Worm (Caenorhabditis elegans) whole organism, L1 larva: ENCODE data around the gene F57B1.6.

Source experiments
- C04F5.9 ChIP-seq: sonication (generic microtip); optimal IDR thresholded peaks from 2 replicates; lab custom pipeline; 2016; ENCODE audit warnings: missing genetic modification characterization, missing compliant biosample characterization
- mdl-1 ChIP-seq, 2 experiments: fragments of 150-350 bp; optimal IDR thresholded peaks; 2 replicates each; lab custom pipeline; 2014 to 2017; ENCODE audit warnings: missing biosample characterization in 2 of 2, missing genetic modification characterization in 2 of 2, inconsistent platforms in 1 of 2

DNA sequence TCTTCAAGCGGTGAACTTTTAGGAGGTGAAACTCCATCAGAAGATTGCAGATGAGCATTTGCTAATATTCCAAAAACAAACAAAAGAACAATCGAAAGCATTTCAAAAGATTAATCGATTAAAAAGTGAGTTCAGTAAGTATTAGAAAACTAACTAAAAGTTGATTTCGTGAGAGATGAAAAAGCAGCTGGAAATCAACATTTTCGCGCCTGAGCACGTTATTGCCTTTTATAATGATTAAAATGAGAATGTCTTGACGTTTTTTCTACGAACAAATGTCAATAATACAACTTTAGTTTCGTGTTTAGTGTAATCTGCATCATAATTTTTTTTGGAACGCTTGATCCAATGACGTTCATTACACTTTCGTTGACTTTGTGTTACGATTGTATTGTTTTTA lies 11.6 kb upstream of the F57B1.6 start, which contains the start of gene F57B1.9:
- no peak for TF ChIP-seq C04F5.9 (tag; lab: Kevin White, UChicago)
- no peak for TF ChIP-seq mdl-1 (tag; optimal IDR thresholded peaks at IDR 0.05; lab: Kevin White, UChicago)
